Fruit fly (Drosophila melanogaster): ENCODE results near the gene CG12795.
A peak's percentile ranks its signal among the peaks of the same experiment; 100 is the strongest.

The CG12795 gene

DNA sequence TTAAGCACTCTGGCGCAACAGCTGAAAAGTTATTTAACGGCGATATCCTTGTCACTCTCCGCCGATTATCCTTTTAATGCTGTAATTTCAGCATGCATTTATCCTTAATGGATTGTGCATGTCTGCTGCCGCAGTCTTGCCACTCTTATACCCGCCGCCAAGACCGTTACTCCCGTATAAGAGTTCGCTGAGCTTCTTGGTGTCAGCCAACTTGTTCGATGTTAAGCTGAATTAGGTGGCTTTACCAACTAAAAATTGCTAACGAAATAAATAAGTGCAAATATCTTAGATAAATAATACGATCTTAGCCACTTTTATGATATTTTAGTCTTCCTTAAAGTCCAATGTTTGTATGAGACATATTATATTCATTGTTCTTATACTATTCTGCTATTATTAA is 11.1 kb upstream of the CG12795 start:
- TF ChIP-seq Dfd (GFP tag; optimal IDR thresholded peaks at IDR 0.05) (no peak), ey (GFP tag; optimal IDR thresholded peaks at IDR 0.05) (no peak), HLH106 (tag; optimal IDR thresholded peaks at IDR 0.05) (no peak), Myc (optimal IDR thresholded peaks at IDR 0.05) (no peak), usp (GFP tag; optimal IDR thresholded peaks at IDR 0.05) (no peak), Rel (GFP tag; optimal IDR thresholded peaks at IDR 0.05) (no peak), Rel (tag; optimal IDR thresholded peaks at IDR 0.05) (no peak), Hnf4 (GFP tag; optimal IDR thresholded peaks at IDR 0.05) (no peak), OdsH (GFP tag; optimal IDR thresholded peaks at IDR 0.05) (no peak), jim (GFP tag; optimal IDR thresholded peaks at IDR 0.05) (no peak), sv (GFP tag; optimal IDR thresholded peaks at IDR 0.05) (no peak), Mio (GFP tag; optimal IDR thresholded peaks at IDR 0.05) (no peak), CG32264 (GFP tag; optimal IDR thresholded peaks at IDR 0.05) (no peak), CG9705 (GFP tag; optimal IDR thresholded peaks at IDR 0.05) (no peak), foxo (GFP tag; optimal IDR thresholded peaks at IDR 0.05) (no peak), Vsx2 (GFP tag; optimal IDR thresholded peaks at IDR 0.05; ENCODE audit: partially characterized antibody) (no peak), h (GFP tag; optimal IDR thresholded peaks at IDR 0.05) (no peak)

DNA sequence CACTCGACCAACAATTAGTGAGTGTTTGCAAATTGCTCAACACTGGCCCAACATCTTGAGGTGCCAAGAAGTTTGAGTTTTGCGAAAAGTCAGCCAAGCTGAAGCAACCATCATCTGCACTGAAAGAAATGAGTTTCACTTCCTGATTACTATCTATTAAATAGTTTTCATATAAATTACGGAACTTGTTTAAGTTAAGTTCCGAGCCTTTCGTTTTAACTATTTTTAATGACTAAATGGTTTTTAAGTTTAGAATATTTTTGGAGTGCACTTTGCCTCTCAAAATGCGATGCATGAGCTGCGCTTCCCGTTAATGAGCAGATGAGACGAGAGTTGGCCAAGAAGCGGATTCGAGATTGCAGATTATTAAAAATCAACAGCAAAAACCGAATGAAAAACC is 10.6 kb upstream of the CG12795 start:
- TF ChIP-seq sage (GFP tag; optimal IDR thresholded peaks at IDR 0.05) (no peak), foxo (GFP tag; optimal IDR thresholded peaks at IDR 0.05) (no peak), dsf (GFP tag; optimal IDR thresholded peaks at IDR 0.05; ENCODE audit: borderline replicate concordance) (no peak), Hnf4 (GFP tag; optimal IDR thresholded peaks at IDR 0.05) (no peak), jim (GFP tag; optimal IDR thresholded peaks at IDR 0.05) (no peak), Myc (optimal IDR thresholded peaks at IDR 0.05) (no peak), woc (GFP tag; optimal IDR thresholded peaks at IDR 0.05) (no peak), br (GFP tag; optimal IDR thresholded peaks at IDR 0.05) (no peak), pan (optimal IDR thresholded peaks at IDR 0.05) (no peak), h (GFP tag; optimal IDR thresholded peaks at IDR 0.05) (no peak), GATAd (GFP tag; optimal IDR thresholded peaks at IDR 0.05) (no peak), CG9705 (GFP tag; optimal IDR thresholded peaks at IDR 0.05) (no peak), Sp1 (GFP tag; optimal IDR thresholded peaks at IDR 0.05) (no peak), dmrt93B (GFP tag; optimal IDR thresholded peaks at IDR 0.05) (no peak), tai (GFP tag; optimal IDR thresholded peaks at IDR 0.05) (no peak), Jra (GFP tag; optimal IDR thresholded peaks at IDR 0.05) (no peak)

DNA sequence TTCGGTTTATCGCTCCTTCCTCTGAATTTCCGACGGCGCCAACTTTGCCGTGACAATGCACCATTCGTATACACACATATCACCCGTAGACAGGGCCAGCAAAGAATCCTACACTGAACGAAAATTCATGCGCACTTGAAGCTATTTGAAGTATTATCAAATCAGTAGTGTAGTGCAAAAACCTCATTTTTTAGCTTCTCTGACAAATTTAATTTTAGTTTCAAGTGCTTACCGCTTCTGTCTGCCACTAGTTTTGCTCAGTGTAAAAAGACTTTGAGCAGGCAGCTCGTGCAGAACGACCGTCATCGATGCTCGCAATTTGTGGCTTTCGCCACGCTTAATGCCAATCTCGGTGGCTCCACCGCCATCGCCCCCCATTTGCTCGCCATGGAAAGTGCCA is 7.5 kb upstream of the CG12795 start:
- TF ChIP-seq Dfd (GFP tag; optimal IDR thresholded peaks at IDR 0.05) (no peak), rgr (GFP tag; optimal IDR thresholded peaks at IDR 0.05) (peak; percentile 53), sv (GFP tag; optimal IDR thresholded peaks at IDR 0.05) (peak; percentile 3), OdsH (GFP tag; optimal IDR thresholded peaks at IDR 0.05) (peak; percentile 57), h (GFP tag; optimal IDR thresholded peaks at IDR 0.05) (peak; percentile 69), fru (GFP tag; optimal IDR thresholded peaks at IDR 0.05) (peak; percentile 60), psq (GFP tag; optimal IDR thresholded peaks at IDR 0.05) (peak; percentile 5), HLH106 (tag; optimal IDR thresholded peaks at IDR 0.05) (peak; percentile 57), br (GFP tag; optimal IDR thresholded peaks at IDR 0.05) (peak; percentile 59), foxo (GFP tag; optimal IDR thresholded peaks at IDR 0.05) (peak in 1 of 2 experiments; percentile 68), Sp1 (GFP tag; optimal IDR thresholded peaks at IDR 0.05) (peak; percentile 35), dsf (GFP tag; optimal IDR thresholded peaks at IDR 0.05; ENCODE audit: borderline replicate concordance) (no peak), CrebA (GFP tag; optimal IDR thresholded peaks at IDR 0.05; ENCODE audit: borderline replicate concordance) (no peak), ey (GFP tag; optimal IDR thresholded peaks at IDR 0.05) (peak; percentile 65), tai (GFP tag; optimal IDR thresholded peaks at IDR 0.05) (no peak)

dm6 chr2L:3445655-3446054 is 6.6 kb upstream of the CG12795 start, which contains the start of gene CG2772:
Gene CG2772 (plus strand): TSS chr2L:3445992.
- TF ChIP-seq OdsH (GFP tag; optimal IDR thresholded peaks at IDR 0.05) (no peak), Vsx2 (GFP tag; optimal IDR thresholded peaks at IDR 0.05; ENCODE audit: partially characterized antibody) (no peak), Rel (GFP tag; optimal IDR thresholded peaks at IDR 0.05) (no peak), Rel (tag; optimal IDR thresholded peaks at IDR 0.05) (no peak), brk (GFP tag; optimal IDR thresholded peaks at IDR 0.05) (no peak), Abd-B (GFP tag; optimal IDR thresholded peaks at IDR 0.05) (no peak), Jra (GFP tag; optimal IDR thresholded peaks at IDR 0.05) (no peak), usp (GFP tag; optimal IDR thresholded peaks at IDR 0.05) (no peak), Hnf4 (GFP tag; optimal IDR thresholded peaks at IDR 0.05) (no peak), jim (GFP tag; optimal IDR thresholded peaks at IDR 0.05) (no peak), pan (optimal IDR thresholded peaks at IDR 0.05) (no peak), dsf (GFP tag; optimal IDR thresholded peaks at IDR 0.05; ENCODE audit: borderline replicate concordance) (no peak), rgr (GFP tag; optimal IDR thresholded peaks at IDR 0.05) (no peak), Sp1 (GFP tag; optimal IDR thresholded peaks at IDR 0.05) (no peak), HLH106 (tag; optimal IDR thresholded peaks at IDR 0.05) (no peak), sage (GFP tag; optimal IDR thresholded peaks at IDR 0.05) (no peak), tai (GFP tag; optimal IDR thresholded peaks at IDR 0.05) (no peak)
